Worm (Caenorhabditis elegans) whole organism, midembryonic: Measurements from ENCODE around the gene F31F6.1.

Experiments used
- T22C8.4 ChIP-seq: fragments of 200-800 bp; sonication (Bioruptor generic); IDR thresholded peaks from 2 replicates; pipeline ENCODE4 v1.3.6; 2022; ENCODE audit warnings: missing genetic modification characterization, missing compliant biosample characterization
- cog-1 ChIP-seq: sonication (generic microtip); optimal IDR thresholded peaks from 2 replicates; lab custom pipeline; 2016; ENCODE audit warnings: missing genetic modification characterization, missing compliant biosample characterization
- flt-1 ChIP-seq: fragments of 200-800 bp; sonication (Bioruptor generic); IDR thresholded peaks from 2 replicates; pipeline ENCODE4 v1.3.6; 2022; ENCODE audit warnings: missing genetic modification characterization, missing compliant biosample characterization
- klf-2 ChIP-seq: fragments of 200-800 bp; sonication (Bioruptor generic); conservative IDR thresholded peaks from 2 replicates; pipeline ENCODE4 v1.3.6; 2022; ENCODE audit warnings: missing genetic modification reagents, missing genetic modification characterization, missing compliant biosample characterization
- med-1 ChIP-seq: sonication (generic microtip); optimal IDR thresholded peaks from 2 replicates; lab custom pipeline; 2017; ENCODE audit warnings: missing genetic modification characterization, mild to moderate bottlenecking, missing compliant biosample characterization, antibody characterized with exemption, missing genetic modification reagents; ENCODE audit not compliant: insufficient read depth
- ref-1 ChIP-seq: fragments of 200-800 bp; sonication (Bioruptor generic); conservative IDR thresholded peaks from 2 replicates; pipeline ENCODE4 v1.3.6; 2022; ENCODE audit warnings: missing genetic modification reagents, missing genetic modification characterization, missing compliant biosample characterization
- tab-1 ChIP-seq: fragments of 200-800 bp; sonication (Bioruptor generic); IDR thresholded peaks from 2 replicates; pipeline ENCODE4 v1.3.6; 2022; ENCODE audit warnings: missing genetic modification characterization, missing compliant biosample characterization
- ztf-23 ChIP-seq: fragments of 200-800 bp; sonication (Bioruptor generic); IDR thresholded peaks from 2 replicates; pipeline ENCODE4 v1.3.6; 2022; ENCODE audit warnings: missing genetic modification reagents, missing genetic modification characterization, missing compliant biosample characterization
- ztf-29 ChIP-seq: fragments of 200-800 bp; sonication (Bioruptor generic); IDR thresholded peaks from 2 replicates; pipeline ENCODE4 v1.3.6; 2022; ENCODE audit warnings: missing genetic modification reagents, missing genetic modification characterization, missing compliant biosample characterization

The F31F6.1 gene

DNA sequence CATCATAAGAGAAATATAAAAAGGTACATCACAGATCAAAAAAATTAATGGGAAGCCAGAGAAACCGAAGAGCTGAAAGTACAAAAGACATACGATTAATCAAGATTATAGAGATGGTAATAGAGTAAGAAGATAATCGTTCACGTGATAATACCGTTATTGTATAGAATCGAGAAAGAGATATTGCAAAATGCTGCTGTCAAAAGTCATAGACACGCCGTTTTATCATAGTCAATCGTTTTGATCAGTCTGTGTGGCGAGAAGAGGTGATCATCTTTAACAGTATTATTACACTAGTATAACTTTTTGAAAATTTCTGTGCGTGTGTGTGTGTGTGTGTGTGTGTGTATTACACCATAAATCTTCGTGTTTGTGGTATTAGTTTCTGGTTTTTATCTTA is 26.3 kb upstream of the F31F6.1 start:
- TF ChIP-seq ref-1 (GFP tag; lab: Robert Waterston, UW) (no peak), T22C8.4 (no peak), tab-1 (GFP tag; lab: Robert Waterston, UW) (no peak), klf-2 (GFP tag; lab: Robert Waterston, UW) (no peak), flt-1 (no peak), cog-1 (no peak), ztf-23 (no peak), med-1 (GFP tag; lab: Kevin White, UChicago) (no peak), ztf-29 (GFP tag; lab: Robert Waterston, UW) (no peak)

DNA sequence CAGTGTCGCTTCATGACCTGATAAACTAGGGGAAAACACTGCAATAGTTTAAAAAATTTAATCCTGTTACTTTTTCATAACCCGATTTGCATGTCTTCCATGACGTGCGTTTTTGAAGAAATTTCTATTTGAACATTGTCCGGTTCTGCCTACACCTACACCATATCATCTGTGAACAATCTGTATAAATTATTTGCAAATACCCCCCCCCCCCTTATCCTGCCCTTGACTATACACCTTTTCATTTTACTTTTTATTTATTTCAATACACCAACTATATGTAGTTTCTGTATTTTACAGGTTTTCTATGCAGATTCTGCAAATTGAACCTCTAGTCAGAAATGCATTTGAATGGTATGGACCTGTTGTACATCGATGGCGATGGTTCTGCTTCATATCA is 20.1 kb upstream of the F31F6.1 start, which contains the start of gene daf-6:
Gene daf-6, plus strand, starts transcription at position 301 of the 400 bp plus-strand sequence.
- TF ChIP-seq tab-1 (GFP tag; lab: Robert Waterston, UW) (no peak), ztf-29 (GFP tag; lab: Robert Waterston, UW) (no peak), ztf-23 (no peak), med-1 (GFP tag; lab: Kevin White, UChicago) (no peak), flt-1 (no peak), klf-2 (GFP tag; lab: Robert Waterston, UW) (no peak), T22C8.4 (no peak), ref-1 (GFP tag; lab: Robert Waterston, UW) (no peak), cog-1 (no peak)

DNA sequence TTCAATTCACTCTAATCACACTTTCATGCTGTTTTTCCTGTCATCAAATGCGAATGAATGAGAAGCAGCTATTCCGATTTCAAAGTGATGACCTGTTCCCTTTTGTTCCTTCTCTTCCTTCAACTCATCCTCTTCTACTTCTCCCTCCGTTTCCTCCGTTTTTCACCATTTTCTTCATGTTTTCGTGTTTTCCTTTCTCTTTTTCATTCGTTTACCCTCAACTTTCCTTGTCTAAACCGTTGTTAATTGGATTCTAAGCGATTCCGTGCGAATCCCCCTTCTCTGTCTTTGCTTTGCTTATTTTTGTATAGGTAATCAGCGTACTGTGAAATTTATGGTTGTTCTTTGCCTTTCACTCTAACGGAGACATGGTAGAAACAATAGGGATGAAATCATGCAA is 17.8 kb upstream of the F31F6.1 start:
- TF ChIP-seq ztf-23 (no peak), cog-1 (no peak), ref-1 (GFP tag; lab: Robert Waterston, UW) (no peak), med-1 (GFP tag; lab: Kevin White, UChicago) (no peak), ztf-29 (GFP tag; lab: Robert Waterston, UW) (no peak), klf-2 (GFP tag; lab: Robert Waterston, UW) (no peak), T22C8.4 (no peak), tab-1 (GFP tag; lab: Robert Waterston, UW) (no peak), flt-1 (no peak)

DNA sequence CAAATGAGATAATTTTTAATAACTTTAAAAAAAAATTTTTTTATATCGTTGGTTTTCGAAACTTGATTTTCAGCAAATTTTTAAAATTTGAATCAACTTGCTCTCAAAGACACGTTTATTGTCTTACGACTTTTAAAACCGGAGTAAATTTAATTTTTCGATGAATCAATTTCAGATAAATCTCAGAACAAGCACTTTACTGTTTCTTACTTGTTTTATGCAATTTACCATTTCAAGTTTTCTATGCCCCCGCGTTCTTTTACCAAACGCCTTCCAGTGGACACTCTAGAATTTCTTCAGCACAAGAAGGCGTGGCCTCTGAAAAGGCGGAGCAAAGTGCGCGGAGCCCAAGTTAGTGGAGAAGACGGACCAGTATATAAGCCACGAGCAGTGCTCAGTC is 13.0 kb upstream of the F31F6.1 start, which contains the start of gene flp-8:
Gene flp-8, plus strand, starts transcription at position 301 of the 400 bp plus-strand sequence.
- TF ChIP-seq cog-1: no peak
- TF ChIP-seq T22C8.4: no peak
- no peak for TF ChIP-seq flt-1
- no peak for TF ChIP-seq tab-1 (GFP tag; lab: Robert Waterston, UW)
- no peak for TF ChIP-seq ztf-23
- no peak for TF ChIP-seq klf-2 (GFP tag; lab: Robert Waterston, UW)
- no peak for TF ChIP-seq ref-1 (GFP tag; lab: Robert Waterston, UW)
- no peak for TF ChIP-seq ztf-29 (GFP tag; lab: Robert Waterston, UW)
- TF ChIP-seq med-1 (GFP tag; lab: Kevin White, UChicago): no peak

DNA sequence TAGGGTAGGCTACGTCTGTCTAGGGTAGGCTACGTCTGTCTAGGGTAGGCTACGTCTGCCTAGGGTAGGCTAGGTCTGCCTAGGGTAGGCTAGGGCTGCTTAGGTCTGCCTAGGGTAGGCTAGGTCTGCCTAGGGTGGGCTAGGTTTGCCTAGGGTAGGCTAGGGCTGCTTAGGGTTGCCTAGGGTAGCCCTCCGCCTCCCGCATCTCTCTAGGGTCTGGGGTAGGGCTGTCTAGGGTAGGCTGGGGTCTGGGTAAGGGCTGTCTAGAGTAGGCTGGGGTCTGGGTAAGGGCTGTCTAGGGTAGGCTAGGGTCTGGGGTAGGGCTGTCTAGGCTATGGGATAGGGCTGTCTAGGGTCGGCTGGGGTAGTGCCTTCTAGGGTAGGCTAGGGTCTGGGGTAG is 9.6 kb upstream of the F31F6.1 start:
- TF ChIP-seq ztf-23 (no peak), cog-1 (no peak), klf-2 (GFP tag; lab: Robert Waterston, UW) (no peak), med-1 (GFP tag; lab: Kevin White, UChicago) (no peak)

DNA sequence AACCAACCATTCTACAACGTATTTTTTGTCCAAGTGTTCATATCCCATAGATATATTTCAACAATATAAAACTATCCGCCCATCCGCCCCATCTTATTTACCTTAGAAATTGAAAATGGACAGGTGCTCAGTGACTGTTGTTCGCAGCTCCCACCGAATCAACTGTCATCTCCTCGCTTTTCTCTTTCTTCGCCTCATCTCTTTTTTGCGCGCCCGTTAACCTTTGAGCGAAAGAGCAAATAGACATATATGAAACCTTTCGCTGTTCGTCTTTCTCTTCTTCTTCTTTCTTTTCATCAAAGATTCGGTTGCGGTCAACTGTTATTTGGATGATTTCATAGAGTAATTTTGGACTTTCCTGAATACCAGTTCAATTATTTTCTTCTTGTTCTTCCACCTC is 7.6 kb upstream of the F31F6.1 start, which contains the start of gene sssh-1:
Gene sssh-1, plus strand, starts transcription at position 301 of the 400 bp plus-strand sequence.
- TF ChIP-seq T22C8.4: no peak
- TF ChIP-seq ztf-23: no peak
- no peak for TF ChIP-seq tab-1 (GFP tag; lab: Robert Waterston, UW)
- no peak for TF ChIP-seq cog-1
- TF ChIP-seq flt-1: no peak

DNA sequence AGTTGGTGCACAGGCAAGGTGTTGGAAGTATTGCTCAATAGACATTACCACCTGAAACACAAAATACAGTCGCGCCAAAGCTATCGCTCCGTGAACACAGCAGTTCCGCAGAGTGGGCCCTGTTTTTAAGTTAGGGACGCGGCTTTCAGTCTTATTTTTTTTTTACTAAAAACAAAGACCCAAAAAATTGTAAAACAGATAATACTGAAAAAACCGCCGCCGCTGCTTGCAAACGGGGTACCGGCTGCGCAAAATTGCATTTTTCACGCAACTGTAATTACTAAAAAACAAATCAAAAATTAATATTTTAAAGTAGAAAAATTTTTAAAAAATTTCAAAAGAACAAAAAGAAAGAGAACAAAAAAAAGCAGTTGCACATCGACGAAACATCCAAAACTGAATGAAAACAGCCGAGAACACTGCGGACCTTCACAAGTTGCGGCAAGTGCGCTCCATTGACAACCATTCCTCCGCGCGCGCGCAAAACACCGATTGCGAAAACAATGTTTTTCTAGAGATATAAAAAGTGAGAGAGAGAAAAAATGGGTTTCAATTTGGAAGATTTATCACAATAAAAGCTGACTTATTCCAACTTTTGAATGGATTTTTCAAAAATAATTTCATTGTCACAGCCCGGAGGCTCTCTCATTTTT is 4.8 kb upstream of the F31F6.1 start, which contains the start of gene F31F6.3:
Gene F31F6.3, minus strand, starts transcription at position 51 of the 653 bp plus-strand sequence.
- TF ChIP-seq tab-1 (GFP tag; lab: Robert Waterston, UW): no peak
- TF ChIP-seq flt-1: no peak
- TF ChIP-seq ztf-23: no peak
- TF ChIP-seq klf-2 (GFP tag; lab: Robert Waterston, UW): no peak

DNA sequence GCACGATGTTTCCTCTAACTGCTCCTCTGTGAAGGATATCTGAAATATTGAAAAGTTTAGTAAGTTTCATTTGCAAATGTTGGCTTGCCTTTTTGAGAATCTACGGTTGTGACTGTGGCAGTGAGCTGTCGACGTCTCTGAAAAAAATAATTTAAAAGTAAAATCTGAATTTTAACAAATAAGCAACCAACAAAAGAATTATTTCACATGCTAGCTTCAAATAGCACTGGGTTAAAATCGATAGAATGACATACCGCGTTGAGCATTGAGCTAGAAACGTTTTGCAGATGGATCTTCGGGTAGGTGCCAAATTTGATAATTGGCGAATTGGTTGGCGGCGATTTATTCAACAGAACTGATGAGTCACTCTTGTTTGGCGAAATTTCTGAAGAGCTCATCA is 3.7 kb upstream of the F31F6.1 start, which contains the start of gene F31F6.2:
Gene F31F6.2, minus strand, starts transcription at position 101 of the 400 bp plus-strand sequence.
- TF ChIP-seq ztf-23: no peak
- TF ChIP-seq klf-2 (GFP tag; lab: Robert Waterston, UW): no peak
- no peak for TF ChIP-seq flt-1
- TF ChIP-seq cog-1: no peak
- no peak for TF ChIP-seq med-1 (GFP tag; lab: Kevin White, UChicago)
- TF ChIP-seq tab-1 (GFP tag; lab: Robert Waterston, UW): no peak
- TF ChIP-seq ref-1 (GFP tag; lab: Robert Waterston, UW): no peak
- TF ChIP-seq T22C8.4: no peak
- TF ChIP-seq ztf-29 (GFP tag; lab: Robert Waterston, UW): no peak

DNA sequence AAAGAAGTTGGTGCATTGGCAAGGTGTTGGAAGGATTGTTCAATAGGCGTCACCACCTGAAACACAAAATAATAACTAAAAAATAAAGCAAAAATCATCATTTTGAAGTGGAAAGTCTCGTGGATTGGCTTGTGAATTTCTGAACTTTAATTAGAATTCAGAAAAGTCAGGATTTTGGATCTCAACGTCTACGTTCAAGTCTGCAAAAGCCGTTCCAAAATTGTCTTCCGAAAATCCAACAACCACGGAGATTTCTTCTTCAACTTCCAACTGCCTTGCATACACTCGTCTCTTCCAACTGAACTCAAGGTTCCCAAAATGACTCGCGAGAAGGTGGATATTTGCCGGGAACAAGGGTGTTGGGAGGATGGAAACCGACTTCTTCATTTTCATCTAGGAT is 2.4 kb downstream of the F31F6.1 start, which contains the start of gene C27C12.3:
Gene C27C12.3, minus strand, starts transcription at position 101 of the 400 bp plus-strand sequence.
- TF ChIP-seq ztf-29 (GFP tag; lab: Robert Waterston, UW): no peak
- TF ChIP-seq tab-1 (GFP tag; lab: Robert Waterston, UW): no peak
- TF ChIP-seq klf-2 (GFP tag; lab: Robert Waterston, UW): no peak
- no peak for TF ChIP-seq T22C8.4
- no peak for TF ChIP-seq flt-1
- no peak for TF ChIP-seq ref-1 (GFP tag; lab: Robert Waterston, UW)
- TF ChIP-seq med-1 (GFP tag; lab: Kevin White, UChicago): no peak
- no peak for TF ChIP-seq ztf-23
- no peak for TF ChIP-seq cog-1

DNA sequence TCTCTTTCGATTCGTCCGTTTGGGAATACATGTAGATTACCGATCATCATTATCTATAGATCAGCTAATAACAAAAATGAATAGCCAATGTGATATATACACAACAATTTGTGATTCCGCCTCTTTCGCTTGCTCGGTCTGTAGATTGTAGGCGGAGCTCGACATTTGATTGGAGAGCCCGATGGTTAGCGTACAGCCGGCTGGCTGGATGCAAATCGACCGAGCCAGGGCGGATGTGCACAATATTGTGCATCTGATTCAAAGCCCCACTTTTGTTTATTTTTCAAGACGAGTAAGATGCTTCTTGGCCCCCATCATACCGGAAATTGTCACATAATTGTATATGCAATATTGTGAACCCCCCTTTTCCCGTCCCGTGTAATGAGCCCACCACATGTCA is 6.3 kb downstream of the F31F6.1 start, which contains the start of gene dmd-4:
Gene dmd-4, minus strand, starts transcription at position 101 of the 400 bp plus-strand sequence.
- no peak for TF ChIP-seq ztf-23
- TF ChIP-seq flt-1: no peak
- no peak for TF ChIP-seq cog-1
- no peak for TF ChIP-seq klf-2 (GFP tag; lab: Robert Waterston, UW)
- TF ChIP-seq tab-1 (GFP tag; lab: Robert Waterston, UW): no peak
